Worm (Caenorhabditis elegans): ENCODE results near the gene sru-45.

Gene sru-45

DNA sequence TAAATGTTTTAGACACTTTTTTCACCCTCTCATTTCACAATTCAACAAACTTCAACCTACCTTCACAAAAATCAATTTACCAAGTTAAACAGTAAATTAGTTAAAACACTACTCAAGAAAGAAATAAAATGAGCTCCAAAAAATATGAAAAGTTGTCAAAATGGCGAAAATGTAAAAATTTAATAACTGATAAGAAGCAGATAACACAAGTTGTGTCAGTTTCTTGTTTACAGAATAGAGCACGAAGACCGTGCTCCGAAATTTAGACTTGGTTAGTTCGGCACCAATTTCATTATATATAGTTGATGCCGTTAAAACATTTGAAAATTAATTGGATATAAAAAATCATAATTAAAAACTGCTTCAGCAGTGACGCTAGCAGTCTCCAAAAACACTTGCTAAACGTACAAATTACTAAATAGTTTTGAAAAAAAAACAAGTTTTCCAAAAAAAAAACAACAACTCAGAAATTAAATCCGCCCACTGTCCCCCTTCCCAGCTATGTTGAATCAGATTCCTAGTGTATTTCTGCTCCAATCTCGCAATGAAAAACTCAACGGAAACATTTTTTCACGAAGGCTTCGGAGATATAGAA lies 45.1 kb downstream of the sru-45 start, which contains the start of gene srw-54:
Gene srw-54, plus strand, starts transcription at position 545 of the 595 bp plus-strand sequence.
- no peak for TF ChIP-seq tbx-11 (GFP tag; IDR thresholded peaks at IDR 0.05)
- TF ChIP-seq sea-1 (GFP tag; conservative IDR thresholded peaks at IDR 0.05), result no peak
- TF ChIP-seq tra-4 (tag; optimal IDR thresholded peaks at IDR 0.05), result no peak
- no peak for TF ChIP-seq tbx-37 (GFP tag; conservative IDR thresholded peaks at IDR 0.05)
- TF ChIP-seq ceh-36 (tag; optimal IDR thresholded peaks at IDR 0.05), result no peak
- TF ChIP-seq F13C5.2 (tag; optimal IDR thresholded peaks at IDR 0.05), result no peak
- no peak for TF ChIP-seq aly-1 (tag; optimal IDR thresholded peaks at IDR 0.05)
- TF ChIP-seq ets-7 (tag; optimal IDR thresholded peaks at IDR 0.05), result no peak
- no peak for TF ChIP-seq hnd-1 (tag; optimal IDR thresholded peaks at IDR 0.05)

All from whole organism, early embryonic.